Fruit fly (Drosophila melanogaster) whole organism, adult: ENCODE results near the gene grim.

ENCODE experiments used
- CG33017 ChIP-seq: fragments of 200-800 bp; sonication (Bioruptor generic); optimal IDR thresholded peaks from 2 replicates; lab custom pipeline; 2018; ENCODE audit warnings: missing biosample characterization, mild to moderate bottlenecking, missing genetic modification characterization, moderate library complexity
- CG5204 ChIP-seq: fragments of 200-800 bp; sonication (Bioruptor generic); optimal IDR thresholded peaks from 2 replicates; lab custom pipeline; 2016; ENCODE audit warnings: missing biosample characterization, missing genetic modification characterization
- Mnt ChIP-seq: fragments of 200-800 bp; sonication (Bioruptor generic); optimal IDR thresholded peaks from 2 replicates; lab custom pipeline; 2016; ENCODE audit warnings: missing biosample characterization, mild to moderate bottlenecking, missing genetic modification characterization
- cic ChIP-seq: fragments of 200-800 bp; sonication (Bioruptor generic); optimal IDR thresholded peaks from 2 replicates; lab custom pipeline; 2017; ENCODE audit warnings: missing biosample characterization, mild to moderate bottlenecking, missing genetic modification characterization, moderate library complexity
- pad ChIP-seq: fragments of 200-800 bp; sonication (Bioruptor generic); optimal IDR thresholded peaks from 3 replicates; lab custom pipeline; 2017; ENCODE audit warnings: missing biosample characterization, missing genetic modification characterization, mild to moderate bottlenecking, moderate library complexity, missing genetic modification reagents

- TF ChIP-seq pad (GFP tag; lab: Kevin White, UChicago) (no peak), cic (GFP tag; lab: Kevin White, UChicago) (no peak), Mnt (no peak), CG5204 (GFP tag; lab: Kevin White, UChicago) (no peak), CG33017 (tag; lab: Kevin White, UChicago) (no peak)
Measured at dm6 chr3L:18258756-18259155, 45.5 kb downstream of the grim start.
